Worm (Caenorhabditis elegans): ENCODE data around the gene F22B5.4.
"Not testable (repeated sequence)": the region's sequence is repeated elsewhere in the genome, so short reads cannot be mapped to it uniquely, and the experiment has no call there.

ce11 chrII:8419798-8420197 lies 29.7 kb upstream of the F22B5.4 start, which contains the start of gene F14E5.8:
- not testable (repeated sequence) for TF ChIP-seq mls-2 (tag; optimal IDR thresholded peaks at IDR 0.05); nhr-237 (tag; optimal IDR thresholded peaks at IDR 0.05); nhr-12 (tag; optimal IDR thresholded peaks at IDR 0.05); unc-62 (GFP tag; optimal IDR thresholded peaks at IDR 0.05); elt-3 (tag; optimal IDR thresholded peaks at IDR 0.05); lsy-2 (tag; optimal IDR thresholded peaks at IDR 0.05); nhr-28 (tag; optimal IDR thresholded peaks at IDR 0.05)

Measured in whole organism, mixed stage, embryonic.